Worm (Caenorhabditis elegans) whole organism, L4/young adult: ENCODE measurements around the gene R09A8.9.
A peak's percentile ranks its signal among the peaks of the same experiment; 100 is the strongest.

Experiments used
- W03F9.2 ChIP-seq: fragments of 150-350 bp; optimal IDR thresholded peaks from 2 replicates; lab custom pipeline; 2014; ENCODE audit warnings: missing biosample characterization, missing genetic modification characterization
- dao-5 ChIP-seq: sonication (generic microtip); optimal IDR thresholded peaks from 2 replicates; lab custom pipeline; 2016; ENCODE audit warnings: missing genotype, missing genetic modification characterization, moderate library complexity, missing compliant biosample characterization
- him-1 ChIP-seq: sonication (generic microtip); optimal IDR thresholded peaks from 2 replicates; lab custom pipeline; 2016; ENCODE audit warnings: missing genotype, missing genetic modification reagents, missing genetic modification characterization, missing compliant biosample characterization

ce11 chrX:12630556-12630955 lies 26.8 kb downstream of the R09A8.9 start:
- TF ChIP-seq him-1 (tag; lab: Kevin White, UChicago) (no peak), dao-5 (tag; lab: Kevin White, UChicago) (no peak), W03F9.2 (tag; lab: Kevin White, UChicago) (peak; percentile 22)
